Fruit fly (Drosophila melanogaster) whole organism, embryonic: ENCODE results near the gene CG4733.

Experiments used
- Atf3 ChIP-seq: fragments of 200-800 bp; sonication (Bioruptor generic); optimal IDR thresholded peaks from 3 replicates; lab custom pipeline; 2016; ENCODE audit warnings: missing biosample characterization, missing genetic modification characterization
- Bgb ChIP-seq: fragments of 200-800 bp; sonication (Bioruptor generic); IDR thresholded peaks from 2 replicates; pipeline ENCODE4 v1.3.6; 2022; ENCODE audit warnings: missing biosample characterization, missing genetic modification characterization; ENCODE audit not compliant: partially characterized antibody
- Blimp-1 ChIP-seq: fragments of 200-800 bp; sonication (Bioruptor generic); optimal IDR thresholded peaks from 3 replicates; lab custom pipeline; 2018; ENCODE audit warnings: missing biosample characterization, missing genetic modification characterization, mild to moderate bottlenecking, moderate library complexity, missing genetic modification reagents
- CG10321 ChIP-seq: fragments of 200-800 bp; sonication (Bioruptor generic); IDR thresholded peaks from 2 replicates; pipeline ENCODE4 v1.3.6; 2022; ENCODE audit warnings: missing biosample characterization, missing genetic modification characterization
- CG10543 ChIP-seq: fragments of 200-800 bp; sonication (Bioruptor generic); optimal IDR thresholded peaks from 3 replicates; lab custom pipeline; 2017; ENCODE audit warnings: missing biosample characterization, mild to moderate bottlenecking, missing genetic modification characterization, moderate library complexity
- CG11085 ChIP-seq: fragments of 200-800 bp; sonication (Bioruptor generic); IDR thresholded peaks from 2 replicates; pipeline ENCODE4 v1.3.6; 2022; ENCODE audit warnings: missing biosample characterization, missing genetic modification characterization
- CG11696 ChIP-seq: fragments of 200-800 bp; sonication (Bioruptor generic); IDR thresholded peaks from 2 replicates; pipeline ENCODE4 v1.3.6; 2022; ENCODE audit warnings: missing biosample characterization, missing genetic modification characterization
- CG1233 ChIP-seq: fragments of 200-800 bp; sonication (Bioruptor generic); optimal IDR thresholded peaks from 4 replicates; lab custom pipeline; 2018; ENCODE audit warnings: missing biosample characterization, mild to moderate bottlenecking, missing genetic modification characterization
- CG12391 ChIP-seq: fragments of 200-800 bp; sonication (Bioruptor generic); optimal IDR thresholded peaks from 3 replicates; lab custom pipeline; 2018; ENCODE audit warnings: missing biosample characterization, mild to moderate bottlenecking, missing genetic modification characterization, moderate library complexity
- CG13775 ChIP-seq: fragments of 200-800 bp; sonication (Bioruptor generic); optimal IDR thresholded peaks from 3 replicates; lab custom pipeline; 2017; ENCODE audit warnings: missing biosample characterization, mild to moderate bottlenecking, missing genetic modification characterization
- CG15696 ChIP-seq: fragments of 200-800 bp; sonication (Bioruptor generic); optimal IDR thresholded peaks from 2 replicates; lab custom pipeline; 2019; ENCODE audit warnings: missing biosample characterization, mild to moderate bottlenecking, missing genetic modification characterization, moderate library complexity
- CG1792 ChIP-seq: fragments of 200-800 bp; sonication (Bioruptor generic); optimal IDR thresholded peaks from 2 replicates; lab custom pipeline; 2016; ENCODE audit warnings: missing biosample characterization, missing genetic modification characterization
- CG18011 ChIP-seq: fragments of 200-800 bp; sonication (Bioruptor generic); optimal IDR thresholded peaks from 2 replicates; lab custom pipeline; 2017; ENCODE audit warnings: missing biosample characterization, missing genetic modification characterization, mild to moderate bottlenecking, moderate library complexity, missing genotype
- CG2116 ChIP-seq: fragments of 200-800 bp; sonication (Bioruptor generic); optimal IDR thresholded peaks from 3 replicates; lab custom pipeline; 2018; ENCODE audit warnings: missing biosample characterization, mild to moderate bottlenecking, missing genetic modification characterization
- CG2202 ChIP-seq: fragments of 200-800 bp; sonication (Bioruptor generic); optimal IDR thresholded peaks from 2 replicates; lab custom pipeline; 2018; ENCODE audit warnings: missing biosample characterization, mild to moderate bottlenecking, missing genetic modification characterization
- CG32532 ChIP-seq: fragments of 200-800 bp; sonication (Bioruptor generic); IDR thresholded peaks from 2 replicates; pipeline ENCODE4 v1.3.6; 2022; ENCODE audit warnings: missing biosample characterization, missing genetic modification characterization
- CG3995 ChIP-seq: fragments of 200-800 bp; sonication (Bioruptor generic); optimal IDR thresholded peaks from 3 replicates; lab custom pipeline; 2016; ENCODE audit warnings: missing biosample characterization, missing genetic modification characterization
- CG5180 ChIP-seq: fragments of 200-800 bp; sonication (Bioruptor generic); optimal IDR thresholded peaks from 3 replicates; lab custom pipeline; 2017; ENCODE audit warnings: missing biosample characterization, missing genetic modification characterization, mild to moderate bottlenecking, moderate library complexity, missing genetic modification reagents
- CG8765 ChIP-seq: fragments of 200-800 bp; sonication (Bioruptor generic); IDR thresholded peaks from 2 replicates; pipeline ENCODE4 v1.3.6; 2022; ENCODE audit warnings: missing biosample characterization, missing genetic modification characterization
- CG9797 ChIP-seq: fragments of 200-800 bp; sonication (Bioruptor generic); optimal IDR thresholded peaks from 3 replicates; lab custom pipeline; 2018; ENCODE audit warnings: missing biosample characterization, mild to moderate bottlenecking, missing genetic modification characterization
- Chrac-16 ChIP-seq: fragments of 200-800 bp; sonication (Bioruptor generic); optimal IDR thresholded peaks from 3 replicates; lab custom pipeline; 2016; ENCODE audit warnings: missing biosample characterization, missing genetic modification characterization
- Dp ChIP-seq: fragments of 200-800 bp; sonication (Bioruptor generic); optimal IDR thresholded peaks from 2 replicates; lab custom pipeline; 2018; ENCODE audit warnings: missing biosample characterization, mild to moderate bottlenecking, missing genetic modification characterization, moderate library complexity
- Fer1 ChIP-seq: fragments of 200-800 bp; sonication (Bioruptor generic); optimal IDR thresholded peaks from 2 replicates; lab custom pipeline; 2017; ENCODE audit warnings: missing biosample characterization, mild to moderate bottlenecking, missing genetic modification characterization
- Fer3 ChIP-seq: fragments of 200-800 bp; sonication (Bioruptor generic); optimal IDR thresholded peaks from 2 replicates; lab custom pipeline; 2018; ENCODE audit warnings: missing biosample characterization, mild to moderate bottlenecking, missing genetic modification characterization, moderate library complexity
- Hr3 ChIP-seq: fragments of 200-800 bp; sonication (Bioruptor generic); optimal IDR thresholded peaks from 3 replicates; lab custom pipeline; 2016; ENCODE audit warnings: missing biosample characterization, missing genetic modification characterization
- Hr51 ChIP-seq, 2 experiments: fragments of 200-800 bp; sonication (Bioruptor generic); optimal IDR thresholded peaks; 2 replicates in 1 of 2; 3 replicates in 1 of 2; lab custom pipeline; 2016 to 2018; ENCODE audit warnings: missing biosample characterization in 2 of 2, missing genetic modification characterization in 2 of 2, mild to moderate bottlenecking in 1 of 2, moderate library complexity in 1 of 2
- Ptx1 ChIP-seq: fragments of 200-800 bp; sonication (Bioruptor generic); IDR thresholded peaks from 2 replicates; pipeline ENCODE4 v1.3.6; 2022; ENCODE audit warnings: missing biosample characterization, missing genetic modification characterization
- Rx ChIP-seq: fragments of 200-800 bp; sonication (Bioruptor generic); IDR thresholded peaks from 2 replicates; pipeline ENCODE4 v1.3.6; 2022; ENCODE audit warnings: missing biosample characterization, missing genetic modification characterization
- Sry-β ChIP-seq: fragments of 200-800 bp; sonication (Bioruptor generic); optimal IDR thresholded peaks from 2 replicates; lab custom pipeline; 2018; ENCODE audit warnings: missing biosample characterization, mild to moderate bottlenecking, missing genetic modification characterization, moderate library complexity
- Sry-δ ChIP-seq: fragments of 200-800 bp; sonication (Bioruptor generic); optimal IDR thresholded peaks from 2 replicates; lab custom pipeline; 2016; ENCODE audit warnings: missing biosample characterization, missing genetic modification characterization
- TFAM ChIP-seq: fragments of 200-800 bp; sonication (Bioruptor generic); optimal IDR thresholded peaks from 2 replicates; lab custom pipeline; 2017; ENCODE audit warnings: missing biosample characterization, missing genetic modification characterization, inconsistent platforms
- Xbp1 ChIP-seq: fragments of 200-800 bp; sonication (Bioruptor generic); optimal IDR thresholded peaks from 3 replicates; lab custom pipeline; 2016; ENCODE audit warnings: missing biosample characterization, mild to moderate bottlenecking, missing genetic modification characterization
- abd-A ChIP-seq: fragments of 200-800 bp; sonication (Bioruptor generic); optimal IDR thresholded peaks from 3 replicates; lab custom pipeline; 2019; ENCODE audit warnings: missing biosample characterization, mild to moderate bottlenecking, missing genetic modification characterization, moderate library complexity
- bigmax ChIP-seq: fragments of 200-800 bp; sonication (Bioruptor generic); optimal IDR thresholded peaks from 2 replicates; lab custom pipeline; 2018; ENCODE audit warnings: missing biosample characterization, mild to moderate bottlenecking, missing genetic modification characterization
- br ChIP-seq: fragments of >200 bp; optimal IDR thresholded peaks from 2 replicates; lab custom pipeline; 2017
- caup ChIP-seq: fragments of 200-800 bp; sonication (Bioruptor generic); optimal IDR thresholded peaks from 3 replicates; lab custom pipeline; 2017; ENCODE audit warnings: missing biosample characterization, mild to moderate bottlenecking, missing genetic modification characterization, moderate library complexity; ENCODE audit not compliant: severe bottlenecking
- danr ChIP-seq: fragments of 200-800 bp; sonication (Bioruptor generic); IDR thresholded peaks from 2 replicates; pipeline ENCODE4 v1.3.6; 2022; ENCODE audit warnings: missing biosample characterization, missing genetic modification characterization
- fd3F ChIP-seq: fragments of 200-800 bp; sonication (Bioruptor generic); optimal IDR thresholded peaks from 2 replicates; lab custom pipeline; 2018; ENCODE audit warnings: missing biosample characterization, mild to moderate bottlenecking, missing genetic modification characterization, moderate library complexity
- jumu ChIP-seq: fragments of 200-800 bp; sonication (Bioruptor generic); optimal IDR thresholded peaks from 3 replicates; lab custom pipeline; 2016; ENCODE audit warnings: missing biosample characterization, missing genetic modification characterization
- kay ChIP-seq: fragments of 200-800 bp; sonication (Bioruptor generic); optimal IDR thresholded peaks from 2 replicates; lab custom pipeline; 2016; ENCODE audit warnings: missing biosample characterization, missing genetic modification characterization
- kni ChIP-seq: fragments of 200-800 bp; sonication (Bioruptor generic); optimal IDR thresholded peaks from 3 replicates; lab custom pipeline; 2017; ENCODE audit warnings: mild to moderate bottlenecking, missing biosample characterization, missing genetic modification reagents, missing genetic modification characterization
- lilli ChIP-seq: fragments of 200-800 bp; sonication (Bioruptor generic); optimal IDR thresholded peaks from 3 replicates; lab custom pipeline; 2016; ENCODE audit warnings: missing biosample characterization, missing genetic modification characterization
- pzg ChIP-seq: fragments of 200-800 bp; sonication (Bioruptor generic); optimal IDR thresholded peaks from 3 replicates; lab custom pipeline; 2018; ENCODE audit warnings: missing biosample characterization, mild to moderate bottlenecking, missing genetic modification characterization, moderate library complexity
- salm ChIP-seq: fragments of 200-800 bp; sonication (Bioruptor generic); optimal IDR thresholded peaks from 2 replicates; lab custom pipeline; 2018; ENCODE audit warnings: missing biosample characterization, mild to moderate bottlenecking, missing genetic modification characterization
- sd ChIP-seq: fragments of 200-800 bp; sonication (Bioruptor generic); optimal IDR thresholded peaks from 3 replicates; lab custom pipeline; 2018; ENCODE audit warnings: missing biosample characterization, mild to moderate bottlenecking, missing genetic modification characterization, moderate library complexity
- seq ChIP-seq: fragments of 200-800 bp; sonication (Bioruptor generic); IDR thresholded peaks from 2 replicates; pipeline ENCODE4 v1.3.6; 2022; ENCODE audit warnings: missing biosample characterization, missing genetic modification characterization
- slp2 ChIP-seq: fragments of 200-800 bp; sonication (Bioruptor generic); optimal IDR thresholded peaks from 2 replicates; lab custom pipeline; 2016; ENCODE audit warnings: missing biosample characterization, missing genetic modification characterization
- sr ChIP-seq: fragments of 200-800 bp; sonication (Bioruptor generic); IDR thresholded peaks from 3 replicates; pipeline ENCODE4 v1.3.6; 2022; ENCODE audit warnings: missing biosample characterization, missing genetic modification characterization
- ttk ChIP-seq: fragments of 200-800 bp; sonication (Bioruptor generic); IDR thresholded peaks from 2 replicates; pipeline ENCODE4 v2.1.2; 2022; ENCODE audit warnings: missing biosample characterization, missing genetic modification characterization
- zfh1 ChIP-seq: fragments of 200-800 bp; sonication (Bioruptor generic); IDR thresholded peaks from 3 replicates; pipeline ENCODE4 v1.3.6; 2022; ENCODE audit warnings: missing biosample characterization, missing genetic modification characterization

Gene CG4733

DNA sequence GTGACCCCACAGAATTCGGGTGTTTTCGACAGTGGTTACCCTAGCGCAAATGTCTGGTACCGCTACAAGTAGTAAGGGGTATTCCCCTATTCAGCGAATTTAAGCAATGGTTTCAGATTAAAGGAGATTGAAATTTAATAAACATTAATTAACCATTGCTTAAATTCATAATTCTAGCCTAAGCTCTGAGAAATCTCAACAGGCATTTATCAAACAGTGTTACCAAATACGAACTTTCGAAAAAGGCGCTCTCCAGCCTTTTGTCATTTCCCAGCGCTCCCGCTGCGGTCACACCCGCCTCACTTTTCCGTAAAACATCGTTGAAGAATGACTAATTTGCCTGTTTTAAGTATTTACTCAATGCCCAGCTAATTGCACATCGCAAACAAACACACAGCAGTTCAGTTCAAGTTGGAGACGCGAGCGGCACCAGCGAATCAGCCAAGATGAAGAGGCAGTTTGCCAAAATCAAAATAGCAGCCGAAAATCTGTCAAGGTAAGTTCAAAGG is 14.4 kb downstream of the CG4733 start, which contains the start of the genes Surf6 and RhoGAP92B (continued):
- TF ChIP-seq CG18011 (GFP tag; lab: Kevin White, UChicago) (peak; percentile 28), caup (peak; percentile 71), danr (GFP tag; lab: Robert Waterston, UW) (no peak), Ptx1 (GFP tag; lab: Robert Waterston, UW) (0 out of 2 replicates have a peak, but pooled peaks have one; percentile 27), Sry-δ (GFP tag; lab: Kevin White, UChicago) (peak; percentile 65), CG2202 (tag; lab: Kevin White, UChicago) (peak; percentile 60), CG3995 (GFP tag; lab: Kevin White, UChicago) (peak; percentile 39), Atf3 (peak; percentile 37), ttk (GFP tag; lab: Robert Waterston, UW) (peak; percentile 19; the same call in 1 of the 2 replicates), jumu (peak; percentile 77), br (no peak), abd-A (tag; lab: Kevin White, UChicago) (peak; percentile 11), CG9797 (GFP tag; lab: Kevin White, UChicago) (peak; percentile 94), pzg (GFP tag; lab: Kevin White, UChicago) (peak; percentile 95), CG1792 (GFP tag; lab: Kevin White, UChicago) (peak; percentile 3), Fer3 (peak; percentile 55), zfh1 (GFP tag; lab: Robert Waterston, UW) (peak; percentile 58; the same call in 2 of the 3 replicates), sr (GFP tag; lab: Robert Waterston, UW) (no peak), CG10543 (GFP tag; lab: Kevin White, UChicago) (peak; percentile 82), CG10321 (GFP tag; lab: Robert Waterston, UW) (no peak), CG32532 (peak; percentile 71), kay (GFP tag; lab: Kevin White, UChicago) (peak; percentile 75), salm (tag; lab: Kevin White, UChicago) (peak; percentile 41), CG12391 (peak; percentile 79), CG5180 (GFP tag; lab: Kevin White, UChicago) (no peak), Xbp1 (GFP tag; lab: Kevin White, UChicago) (peak; percentile 70), fd3F (GFP tag; lab: Kevin White, UChicago) (peak; percentile 33), bigmax (GFP tag; lab: Kevin White, UChicago) (peak; percentile 33), CG11085 (GFP tag; lab: Robert Waterston, UW) (no peak), Chrac-16 (GFP tag; lab: Kevin White, UChicago) (peak; percentile 61), Rx (GFP tag; lab: Robert Waterston, UW) (no peak), CG1233 (GFP tag; lab: Kevin White, UChicago) (peak; percentile 65), seq (peak; percentile 47; the same call in 1 of the 2 replicates), sd (tag; lab: Kevin White, UChicago) (peak; percentile 67), CG15696 (tag; lab: Kevin White, UChicago) (peak; percentile 47), slp2 (peak; percentile 40), Dp (peak; percentile 75), Blimp-1 (peak; percentile 46), CG11696 (no peak), lilli (GFP tag; lab: Kevin White, UChicago) (peak; percentile 71), Hr3 (GFP tag; lab: Kevin White, UChicago) (peak; percentile 40), CG8765 (no peak), Fer1 (GFP tag; lab: Kevin White, UChicago) (peak; percentile 79), Sry-β (GFP tag; lab: Kevin White, UChicago) (peak; percentile 0), TFAM (no peak), Hr51 (GFP tag; optimal IDR thresholded peaks at IDR 0.05; lab: Kevin White, UChicago) (peak; percentile 32 to 55), CG13775 (GFP tag; lab: Kevin White, UChicago) (peak; percentile 64), CG2116 (GFP tag; lab: Kevin White, UChicago) (peak; percentile 69), kni (peak; percentile 39), Bgb (no peak)
